Fruit fly (Drosophila melanogaster) whole organism, embryonic: ENCODE measurements around the gene drm.

Experiments used
- Ada2b ChIP-seq: fragments of 200-800 bp; sonication (Bioruptor generic); IDR thresholded peaks from 2 replicates; pipeline ENCODE4 v1.3.6; 2022; ENCODE audit warnings: missing biosample characterization, missing genetic modification characterization
- CG1024 ChIP-seq: fragments of 200-800 bp; sonication (Bioruptor generic); IDR thresholded peaks from 2 replicates; pipeline ENCODE4 v1.3.6; 2022; ENCODE audit warnings: missing biosample characterization, missing genetic modification characterization
- CG10979 ChIP-seq: fragments of 200-800 bp; sonication (Bioruptor generic); optimal IDR thresholded peaks from 2 replicates; lab custom pipeline; 2018; ENCODE audit warnings: missing biosample characterization, mild to moderate bottlenecking, missing genetic modification characterization, moderate library complexity
- CG12219 ChIP-seq: fragments of 200-800 bp; sonication (Bioruptor generic); optimal IDR thresholded peaks from 3 replicates; lab custom pipeline; 2018; ENCODE audit warnings: missing biosample characterization, mild to moderate bottlenecking, missing genetic modification characterization
- CG13424 ChIP-seq: fragments of 200-800 bp; sonication (Bioruptor generic); optimal IDR thresholded peaks from 2 replicates; lab custom pipeline; 2019; ENCODE audit warnings: missing biosample characterization, mild to moderate bottlenecking, missing genetic modification characterization, moderate library complexity
- CG14441 ChIP-seq: fragments of 200-800 bp; sonication (Bioruptor generic); IDR thresholded peaks from 2 replicates; pipeline ENCODE4 v1.3.6; 2022; ENCODE audit warnings: missing biosample characterization, missing genetic modification characterization
- CG16779 ChIP-seq: fragments of 200-800 bp; sonication (Bioruptor generic); IDR thresholded peaks from 2 replicates; pipeline ENCODE4 v1.3.6; 2022; ENCODE audit warnings: missing biosample characterization, missing genetic modification characterization
- CG17359 ChIP-seq: fragments of 200-800 bp; sonication (Bioruptor generic); optimal IDR thresholded peaks from 3 replicates; lab custom pipeline; 2018; ENCODE audit warnings: missing biosample characterization, mild to moderate bottlenecking, missing genetic modification characterization, moderate library complexity
- CG17612 ChIP-seq: fragments of 200-800 bp; sonication (Bioruptor generic); IDR thresholded peaks from 2 replicates; pipeline ENCODE4 v1.3.6; 2022; ENCODE audit warnings: missing biosample characterization, missing genetic modification characterization
- CG18764 ChIP-seq: fragments of 200-800 bp; sonication (Bioruptor generic); optimal IDR thresholded peaks from 3 replicates; lab custom pipeline; 2016; ENCODE audit warnings: missing biosample characterization, missing genetic modification characterization
- CG2678 ChIP-seq: fragments of 200-800 bp; sonication (Bioruptor generic); optimal IDR thresholded peaks from 3 replicates; lab custom pipeline; 2019; ENCODE audit warnings: missing biosample characterization, mild to moderate bottlenecking, missing genetic modification characterization, moderate library complexity
- CG4328 ChIP-seq: fragments of 200-800 bp; sonication (Bioruptor generic); optimal IDR thresholded peaks from 3 replicates; lab custom pipeline; 2017; ENCODE audit warnings: missing biosample characterization, missing genetic modification reagents, missing genetic modification characterization
- CG4707 ChIP-seq: fragments of 200-800 bp; sonication (Bioruptor generic); optimal IDR thresholded peaks from 2 replicates; lab custom pipeline; 2018; ENCODE audit warnings: missing biosample characterization, mild to moderate bottlenecking, missing genetic modification characterization, moderate library complexity
- CG4820 ChIP-seq: fragments of 200-800 bp; sonication (Bioruptor generic); optimal IDR thresholded peaks from 3 replicates; lab custom pipeline; 2016; ENCODE audit warnings: missing biosample characterization, missing genetic modification characterization
- CG5953 ChIP-seq: fragments of 200-800 bp; sonication (Bioruptor generic); IDR thresholded peaks from 2 replicates; pipeline ENCODE4 v1.3.6; 2022; ENCODE audit warnings: missing biosample characterization, missing genetic modification characterization
- CG6683 ChIP-seq: fragments of 200-800 bp; sonication (Bioruptor generic); optimal IDR thresholded peaks from 2 replicates; lab custom pipeline; 2017; ENCODE audit warnings: missing biosample characterization, mild to moderate bottlenecking, missing genetic modification characterization, missing genetic modification reagents
- CG7963 ChIP-seq: fragments of 200-800 bp; sonication (Bioruptor generic); IDR thresholded peaks from 3 replicates; pipeline ENCODE4 v1.3.6; 2022; ENCODE audit warnings: missing biosample characterization, missing genetic modification characterization; ENCODE audit not compliant: partially characterized antibody
- CG9215 ChIP-seq: fragments of 200-800 bp; sonication (Bioruptor generic); IDR thresholded peaks from 2 replicates; pipeline ENCODE4 v1.3.6; 2022; ENCODE audit warnings: missing biosample characterization, missing genetic modification characterization
- CG9609 ChIP-seq: fragments of 200-800 bp; sonication (Bioruptor generic); optimal IDR thresholded peaks from 3 replicates; lab custom pipeline; 2016; ENCODE audit warnings: missing biosample characterization, missing genetic modification characterization
- Doc3 ChIP-seq: fragments of 200-800 bp; sonication (Bioruptor generic); IDR thresholded peaks from 3 replicates; pipeline ENCODE4 v1.3.6; 2022; ENCODE audit warnings: missing biosample characterization, missing genetic modification characterization; ENCODE audit not compliant: partially characterized antibody
- Fer1 ChIP-seq: fragments of 200-800 bp; sonication (Bioruptor generic); optimal IDR thresholded peaks from 2 replicates; lab custom pipeline; 2017; ENCODE audit warnings: missing biosample characterization, mild to moderate bottlenecking, missing genetic modification characterization
- Hr3 ChIP-seq: fragments of 200-800 bp; sonication (Bioruptor generic); optimal IDR thresholded peaks from 3 replicates; lab custom pipeline; 2016; ENCODE audit warnings: missing biosample characterization, missing genetic modification characterization
- Lim3 ChIP-seq: fragments of 200-800 bp; sonication (Bioruptor generic); IDR thresholded peaks from 2 replicates; pipeline ENCODE4 v1.3.6; 2022; ENCODE audit warnings: missing biosample characterization, missing genetic modification characterization
- Rfx ChIP-seq: fragments of 200-800 bp; sonication (Bioruptor generic); IDR thresholded peaks from 2 replicates; pipeline ENCODE4 v1.3.6; 2022; ENCODE audit warnings: missing biosample characterization, missing genetic modification characterization
- az2 ChIP-seq: fragments of 200-800 bp; sonication (Bioruptor generic); optimal IDR thresholded peaks from 3 replicates; lab custom pipeline; 2016; ENCODE audit warnings: missing biosample characterization, missing genetic modification characterization
- bsh ChIP-seq, 2 experiments: fragments of 200-800 bp; sonication (Bioruptor generic); optimal IDR thresholded peaks; 2 replicates each; lab custom pipeline; 2017 to 2018; ENCODE audit warnings: mild to moderate bottlenecking in 2 of 2, missing biosample characterization in 2 of 2, missing genetic modification characterization in 2 of 2, moderate library complexity in 1 of 2
- cad ChIP-seq: fragments of >200 bp; optimal IDR thresholded peaks from 2 replicates; lab custom pipeline; 2017; ENCODE audit warnings: missing biosample characterization, missing genetic modification characterization
- ci ChIP-seq: fragments of 200-800 bp; sonication (Bioruptor generic); IDR thresholded peaks from 3 replicates; pipeline ENCODE4 v1.3.6; 2022; ENCODE audit warnings: missing biosample characterization, missing genetic modification characterization
- dysf ChIP-seq: fragments of 200-800 bp; sonication (Bioruptor generic); IDR thresholded peaks from 3 replicates; pipeline ENCODE4 v1.3.6; 2022; ENCODE audit warnings: missing biosample characterization, missing genetic modification characterization
- fd102C ChIP-seq: fragments of 200-800 bp; sonication (Bioruptor generic); optimal IDR thresholded peaks from 2 replicates; lab custom pipeline; 2018; ENCODE audit warnings: missing biosample characterization, mild to moderate bottlenecking, missing genetic modification characterization, moderate library complexity
- fd96Cb ChIP-seq: fragments of 200-800 bp; sonication (Bioruptor generic); optimal IDR thresholded peaks from 2 replicates; lab custom pipeline; 2018; ENCODE audit warnings: missing biosample characterization, mild to moderate bottlenecking, missing genetic modification characterization, moderate library complexity
- ftz-f1 ChIP-seq: fragments of 200-800 bp; sonication (Bioruptor generic); optimal IDR thresholded peaks from 2 replicates; lab custom pipeline; 2016; ENCODE audit warnings: missing biosample characterization, missing genetic modification characterization
- gce ChIP-seq: fragments of 200-800 bp; sonication (Bioruptor generic); IDR thresholded peaks from 3 replicates; pipeline ENCODE4 v1.3.6; 2022; ENCODE audit warnings: missing biosample characterization, missing genetic modification characterization
- gsb-n ChIP-seq: fragments of 200-800 bp; sonication (Bioruptor generic); optimal IDR thresholded peaks from 3 replicates; lab custom pipeline; 2018; ENCODE audit warnings: missing biosample characterization, mild to moderate bottlenecking, missing genetic modification characterization
- lov ChIP-seq, 2 experiments: fragments of 200-800 bp in 1 of 2; fragments of >200 bp in 1 of 2; sonication (Bioruptor generic) in 1 of 2; IDR thresholded peaks in 1 of 2; optimal IDR thresholded peaks in 1 of 2; 2 replicates in 1 of 2; 3 replicates in 1 of 2; pipeline versions ENCODE4 v1.3.6 to Lab custom; 2017 to 2022; ENCODE audit warnings: missing biosample characterization in 1 of 2, missing genetic modification characterization in 1 of 2
- luna ChIP-seq: fragments of 200-800 bp; sonication (Bioruptor generic); optimal IDR thresholded peaks from 2 replicates; lab custom pipeline; 2016; ENCODE audit warnings: missing biosample characterization, missing genetic modification characterization
- nerfin-1 ChIP-seq: fragments of 200-800 bp; sonication (Bioruptor generic); optimal IDR thresholded peaks from 3 replicates; lab custom pipeline; 2019; ENCODE audit warnings: missing biosample characterization, mild to moderate bottlenecking, missing genetic modification characterization, moderate library complexity
- pan ChIP-seq, 4 experiments: fragments of >200 bp in 3 of 4; fragments of 200-800 bp in 1 of 4; sonication (Bioruptor generic) in 1 of 4; optimal IDR thresholded peaks in 3 of 4; IDR thresholded peaks in 1 of 4; 2 replicates each; pipeline versions ENCODE4 v1.3.6 to Lab custom; 2017 to 2022; ENCODE audit warnings: missing biosample characterization in 2 of 4, missing genetic modification characterization in 2 of 4, mixed read lengths in 1 of 4
- phol ChIP-seq: fragments of 200-800 bp; sonication (Bioruptor generic); optimal IDR thresholded peaks from 3 replicates; lab custom pipeline; 2018; ENCODE audit warnings: missing biosample characterization, mild to moderate bottlenecking, missing genetic modification characterization, moderate library complexity
- run ChIP-seq: fragments of 200-800 bp; sonication (Bioruptor generic); optimal IDR thresholded peaks from 3 replicates; lab custom pipeline; 2018; ENCODE audit warnings: missing biosample characterization, mild to moderate bottlenecking, missing genetic modification characterization
- schlank ChIP-seq: fragments of 200-800 bp; sonication (Bioruptor generic); optimal IDR thresholded peaks from 2 replicates; lab custom pipeline; 2018; ENCODE audit warnings: missing biosample characterization, mild to moderate bottlenecking, missing genetic modification characterization
- sob ChIP-seq: fragments of 200-800 bp; sonication (Bioruptor generic); IDR thresholded peaks from 2 replicates; pipeline ENCODE4 v1.3.6; 2022; ENCODE audit warnings: missing biosample characterization, missing genetic modification characterization
- sqz ChIP-seq: fragments of 200-800 bp; sonication (Bioruptor generic); optimal IDR thresholded peaks from 3 replicates; lab custom pipeline; 2018; ENCODE audit warnings: missing biosample characterization, mild to moderate bottlenecking, missing genetic modification characterization
- tll ChIP-seq, 2 experiments: fragments of 200-800 bp in 1 of 2; fragments of >200 bp in 1 of 2; sonication (Bioruptor generic) in 1 of 2; optimal IDR thresholded peaks; 2 replicates each; lab custom pipeline; 2017 to 2019; ENCODE audit warnings: missing biosample characterization in 2 of 2, missing genetic modification characterization in 2 of 2, mild to moderate bottlenecking in 1 of 2, moderate library complexity in 1 of 2
- ttk ChIP-seq: fragments of 200-800 bp; sonication (Bioruptor generic); IDR thresholded peaks from 2 replicates; pipeline ENCODE4 v2.1.2; 2022; ENCODE audit warnings: missing biosample characterization, missing genetic modification characterization
- tup ChIP-seq: fragments of 200-800 bp; sonication (Bioruptor generic); optimal IDR thresholded peaks from 2 replicates; lab custom pipeline; 2016; ENCODE audit warnings: missing biosample characterization, mild to moderate bottlenecking, missing genetic modification characterization, moderate library complexity
- yki ChIP-seq: fragments of >200 bp; optimal IDR thresholded peaks from 3 replicates; lab custom pipeline; 2018
- zfh1 ChIP-seq: fragments of 200-800 bp; sonication (Bioruptor generic); IDR thresholded peaks from 3 replicates; pipeline ENCODE4 v1.3.6; 2022; ENCODE audit warnings: missing biosample characterization, missing genetic modification characterization

The drm gene

dm6 chr2L:3587907-3588733, 49.1 kb downstream of the drm start (continued):
- TF ChIP-seq ftz-f1 (GFP tag; lab: Kevin White, UChicago): no peak
- peak in 1 of 2 experiments; percentile 27 for TF ChIP-seq tll (GFP tag; optimal IDR thresholded peaks at IDR 0.05; lab: Kevin White, UChicago)
- peak; percentile 72 for TF ChIP-seq CG14441
- peak; percentile 84 for TF ChIP-seq ttk (GFP tag; lab: Robert Waterston, UW)
- TF ChIP-seq fd96Cb (tag; lab: Kevin White, UChicago): peak; percentile 86
- no peak for TF ChIP-seq CG6683 (GFP tag; lab: Kevin White, UChicago)
- peak; percentile 42 for TF ChIP-seq CG4328 (GFP tag; lab: Kevin White, UChicago)
- TF ChIP-seq Rfx: peak; percentile 40; the same call in 1 of the 2 replicates
- peak; percentile 70 for TF ChIP-seq dysf (GFP tag; lab: Robert Waterston, UW)
- peak; percentile 70 for TF ChIP-seq CG18764
- no peak for TF ChIP-seq pan (optimal IDR thresholded peaks at IDR 0.05; lab: Kevin White, UChicago)
- TF ChIP-seq pan (GFP tag; optimal IDR thresholded peaks at IDR 0.05 in 1 of 2, IDR thresholded peaks at IDR 0.05 in 1 of 2): peak in 1 of 2 experiments; percentile 88
- TF ChIP-seq Hr3 (GFP tag; lab: Kevin White, UChicago): peak; percentile 80
- TF ChIP-seq yki (lab: Kevin White, UChicago): no peak
- peak; percentile 79 for TF ChIP-seq sqz (GFP tag; lab: Kevin White, UChicago)
- TF ChIP-seq CG4707 (GFP tag; lab: Kevin White, UChicago): peak; percentile 71
- peak; percentile 86 for TF ChIP-seq CG17359 (tag; lab: Kevin White, UChicago)
- peak; percentile 94 for TF ChIP-seq sob (GFP tag; lab: Robert Waterston, UW)
- TF ChIP-seq CG9609 (GFP tag; lab: Kevin White, UChicago): no peak
- peak; percentile 91 for TF ChIP-seq gsb-n (tag; lab: Kevin White, UChicago)
- peak; percentile 86 for TF ChIP-seq gce (GFP tag; lab: Robert Waterston, UW)
- TF ChIP-seq CG13424 (tag; lab: Kevin White, UChicago): peak; percentile 88
- no peak for TF ChIP-seq cad
- TF ChIP-seq CG2678 (tag; lab: Kevin White, UChicago): peak; percentile 89
- no peak for TF ChIP-seq CG16779
- peak; percentile 83 for TF ChIP-seq nerfin-1 (tag; lab: Kevin White, UChicago)
- TF ChIP-seq lov (optimal IDR thresholded peaks at IDR 0.05; lab: Kevin White, UChicago): no peak
- peak; percentile 87 for TF ChIP-seq lov (GFP tag; IDR thresholded peaks at IDR 0.05; lab: Robert Waterston, UW)
- TF ChIP-seq ci (GFP tag; lab: Robert Waterston, UW): peak; percentile 88
- peak; percentile 76 for TF ChIP-seq CG4820 (GFP tag; lab: Kevin White, UChicago)
- peak; percentile 70 for TF ChIP-seq run (tag; lab: Kevin White, UChicago)
- no peak for TF ChIP-seq schlank (tag; lab: Kevin White, UChicago)
- peak; percentile 32; the same call in 1 of the 2 replicates for TF ChIP-seq CG9215 (GFP tag; lab: Robert Waterston, UW)
- TF ChIP-seq CG1024 (GFP tag; lab: Robert Waterston, UW): peak; percentile 65
- peak; percentile 95 for TF ChIP-seq CG10979 (tag; lab: Kevin White, UChicago)
- peak; percentile 93 for TF ChIP-seq zfh1 (GFP tag; lab: Robert Waterston, UW)
- TF ChIP-seq az2 (GFP tag; lab: Kevin White, UChicago): peak; percentile 87
- TF ChIP-seq CG7963 (GFP tag; lab: Robert Waterston, UW): no peak
- peak; percentile 83 for TF ChIP-seq CG5953
- no peak for TF ChIP-seq Fer1 (GFP tag; lab: Kevin White, UChicago)
- TF ChIP-seq Lim3: peak; percentile 21; the same call in 1 of the 2 replicates
- TF ChIP-seq phol (tag; lab: Kevin White, UChicago): peak; percentile 91
- no peak for TF ChIP-seq tup (GFP tag; lab: Kevin White, UChicago)
- peak; percentile 75 for TF ChIP-seq Ada2b (GFP tag; lab: Robert Waterston, UW)
- peak; percentile 42 to 92 for TF ChIP-seq bsh (GFP tag; optimal IDR thresholded peaks at IDR 0.05; lab: Kevin White, UChicago)
- TF ChIP-seq fd102C (GFP tag; lab: Kevin White, UChicago): peak; percentile 84
- TF ChIP-seq CG17612 (GFP tag; lab: Robert Waterston, UW): no peak
- no peak for TF ChIP-seq luna
- no peak for TF ChIP-seq Doc3 (GFP tag; lab: Robert Waterston, UW)
- peak; percentile 76 for TF ChIP-seq CG12219 (GFP tag; lab: Kevin White, UChicago)
